Fruit fly (Drosophila melanogaster): ENCODE data around the gene Atg8b.

DNA sequence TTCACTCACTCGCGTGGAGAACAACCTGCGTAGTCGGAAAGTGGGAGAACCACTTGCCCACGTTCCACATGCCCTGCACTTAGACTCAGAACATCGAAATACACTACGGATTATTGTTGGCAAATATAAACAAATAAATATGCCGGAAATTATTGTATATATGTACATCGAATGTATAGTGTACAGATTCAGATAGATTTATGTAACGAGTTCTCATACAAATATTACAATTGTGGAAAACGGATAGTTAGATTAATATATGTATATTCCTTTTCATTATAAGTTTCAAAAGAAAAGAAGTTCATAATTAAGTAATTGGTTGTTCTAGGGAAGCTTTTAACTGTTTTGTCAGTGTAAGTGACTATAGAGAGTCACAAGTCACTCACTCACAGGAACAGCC is 49.7 kb upstream of the Atg8b start:
- TF ChIP-seq EcR (GFP tag; optimal IDR thresholded peaks at IDR 0.05) (no peak), psq (optimal IDR thresholded peaks at IDR 0.05) (no peak), usp (GFP tag; optimal IDR thresholded peaks at IDR 0.05) (no peak)
